Worm (Caenorhabditis elegans): ENCODE data around the gene coh-4.
A peak's percentile ranks its signal among the peaks of the same experiment; 100 is the strongest.
"Not testable (repeated sequence)": the region's sequence is repeated elsewhere in the genome, so short reads cannot be mapped to it uniquely, and the experiment has no call there.

Gene coh-4

DNA sequence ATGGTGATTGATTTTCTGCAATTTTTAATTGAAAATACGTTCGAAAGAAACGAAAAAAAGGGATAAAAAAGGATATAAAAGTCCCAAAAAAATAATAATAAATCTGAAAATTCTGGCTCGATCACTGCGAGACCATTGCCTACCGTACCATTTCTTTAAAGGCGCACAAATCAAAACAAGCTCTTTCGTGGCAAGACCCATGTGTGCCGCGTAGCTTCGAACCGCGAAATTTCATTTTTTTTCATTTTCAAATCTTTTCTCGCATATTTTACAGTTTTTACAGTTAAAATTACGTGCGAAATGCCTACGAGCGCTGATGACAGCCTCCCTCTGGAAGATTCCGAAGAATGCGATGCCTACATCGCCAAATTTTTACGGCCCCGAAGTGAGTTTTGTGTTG lies at the start of gene coh-4, which contains the start of gene pid-5:
TSS of gene coh-4 (minus strand) at position 17 of the 400 bp plus-strand sequence.
TSS of gene pid-5 (plus strand) at position 259 of the 400 bp plus-strand sequence.
- TF ChIP-seq Y48G9A.11 (GFP tag; IDR thresholded peaks at IDR 0.05), result peak; percentile 55; the same call in 1 of the 2 replicates
- 0 out of 2 replicates have a peak, but pooled peaks have one; percentile 15 for TF ChIP-seq mdt-29 (GFP tag; IDR thresholded peaks at IDR 0.05)
- TF ChIP-seq F49E8.2 (tag; optimal IDR thresholded peaks at IDR 0.05; ENCODE audit: borderline replicate concordance), result peak; percentile 93
- peak; percentile 56; the same call in 1 of the 2 replicates for TF ChIP-seq snpc-1.2 (GFP tag; IDR thresholded peaks at IDR 0.05)
- no peak for TF ChIP-seq spr-1 (tag; optimal IDR thresholded peaks at IDR 0.05)
- peak; percentile 81 for TF ChIP-seq lin-38 (GFP tag; IDR thresholded peaks at IDR 0.05)
- no peak for TF ChIP-seq unc-39 (tag; optimal IDR thresholded peaks at IDR 0.05)
- TF ChIP-seq unc-130 (GFP tag; optimal IDR thresholded peaks at IDR 0.05), result peak; percentile 90

DNA sequence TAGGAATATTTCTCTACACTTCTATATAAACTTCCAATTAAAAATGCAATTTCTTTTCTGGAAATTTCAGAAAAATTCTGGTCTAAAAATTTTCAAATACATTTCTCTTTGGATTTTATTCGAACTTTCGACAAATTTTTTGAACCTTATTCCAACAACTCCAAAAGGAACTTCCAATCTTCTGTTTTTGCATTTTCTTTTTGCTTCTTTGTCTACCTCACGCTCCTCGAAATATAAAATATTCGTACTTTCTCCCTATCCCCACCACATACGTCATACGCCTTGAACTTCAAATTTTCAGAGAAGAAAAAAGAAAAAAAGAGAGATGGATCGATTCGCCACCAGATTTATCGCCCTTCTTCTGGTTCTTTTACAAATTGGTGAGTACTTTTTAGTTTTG lies 43.9 kb upstream of the coh-4 start, which contains the start of gene nlp-9:
TSS of gene nlp-9 (plus strand) at position 301 of the 400 bp plus-strand sequence.
- TF ChIP-seq tra-1 (GFP tag; IDR thresholded peaks at IDR 0.05), result no peak
- no peak for TF ChIP-seq nhr-28 (tag; optimal IDR thresholded peaks at IDR 0.05)
- peak; percentile 13 for TF ChIP-seq aha-1 (tag)
- TF ChIP-seq pqm-1 (tag; optimal IDR thresholded peaks at IDR 0.05), result no peak
- no peak for TF ChIP-seq lin-15B (tag; optimal IDR thresholded peaks at IDR 0.05)
- no peak for TF ChIP-seq ceh-82 (tag; optimal IDR thresholded peaks at IDR 0.05)
- TF ChIP-seq egl-27 (tag; optimal IDR thresholded peaks at IDR 0.05), result no peak

DNA sequence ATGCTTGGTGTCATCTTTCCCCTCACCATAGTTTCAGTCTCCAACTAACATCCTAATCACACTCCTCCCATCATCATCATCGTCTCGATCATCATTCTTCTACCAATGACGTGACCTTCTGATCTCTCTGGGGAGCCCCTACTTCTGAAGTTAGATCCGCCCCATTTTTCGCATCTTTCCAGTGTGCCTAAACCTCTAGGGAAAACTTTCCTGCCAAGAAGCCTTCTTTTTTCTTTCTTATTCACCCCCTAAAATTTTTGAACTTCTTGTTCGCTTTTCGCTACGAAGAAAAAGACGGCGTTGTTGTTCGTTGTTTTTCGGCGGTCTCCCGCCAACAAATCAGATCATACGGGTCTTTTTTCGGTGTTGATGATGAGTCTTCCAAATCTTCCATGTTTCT lies 42.8 kb upstream of the coh-4 start:
- no peak for TF ChIP-seq ceh-44 (GFP tag; IDR thresholded peaks at IDR 0.05)
- TF ChIP-seq aha-1 (tag), result peak; percentile 92
- TF ChIP-seq vab-7 (GFP tag; IDR thresholded peaks at IDR 0.05), result peak; percentile 38; the same call in 1 of the 2 replicates
- TF ChIP-seq lsy-2 (tag; optimal IDR thresholded peaks at IDR 0.05), result peak in 1 of 2 experiments; percentile 7
- 0 out of 2 replicates have a peak, but pooled peaks have one; percentile 22 for TF ChIP-seq ceh-20 (GFP tag; IDR thresholded peaks at IDR 0.05)

DNA sequence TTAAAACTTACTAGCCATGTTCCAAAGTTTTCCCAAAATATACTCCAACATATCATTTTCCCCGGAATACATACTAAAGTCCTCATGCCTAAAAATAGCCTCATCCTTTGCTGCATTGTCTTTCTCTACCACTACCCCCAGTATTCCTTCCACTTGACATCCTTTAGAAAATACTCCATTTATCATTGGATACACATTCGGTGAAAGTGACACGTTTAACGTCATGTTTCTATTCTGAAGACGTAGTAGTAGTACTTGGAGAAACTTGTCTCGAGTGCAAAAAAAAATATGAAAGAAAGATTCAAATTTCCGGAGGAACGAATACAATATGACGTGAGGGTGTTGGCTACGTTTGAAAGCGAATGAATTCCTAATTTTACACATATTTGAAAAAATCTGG lies 41.5 kb upstream of the coh-4 start:
- TF ChIP-seq unc-62 (GFP tag; optimal IDR thresholded peaks at IDR 0.05 in 1 of 2) (peak in 1 of 2 experiments; percentile 90), unc-62 (tag; optimal IDR thresholded peaks at IDR 0.05) (no peak), daf-19 (GFP tag; conservative IDR thresholded peaks at IDR 0.05) (no peak)

DNA sequence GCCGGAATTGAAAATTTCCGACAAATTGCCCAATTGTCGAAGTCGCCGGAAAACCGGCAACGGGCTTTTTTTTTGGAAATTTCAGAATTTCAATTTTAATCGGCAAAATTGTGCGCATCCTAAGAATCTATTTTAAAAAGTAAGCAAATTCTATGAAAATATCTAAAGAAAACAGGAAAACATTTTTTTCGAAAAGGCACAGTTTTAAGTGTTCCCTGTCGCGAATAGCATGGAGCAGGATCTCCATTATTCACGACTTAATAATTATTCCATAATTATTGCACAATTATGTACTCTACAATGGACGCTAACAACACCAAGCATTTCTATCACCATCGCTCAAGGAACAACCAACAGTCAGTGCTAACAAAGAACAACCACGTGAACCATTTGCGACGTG lies 40.4 kb upstream of the coh-4 start, which contains the start of gene H43I07.4:
TSS of gene H43I07.4 (plus strand) at position 301 of the 400 bp plus-strand sequence.
- TF ChIP-seq egl-43, dmd-8, lin-38 (GFP tag; IDR thresholded peaks at IDR 0.05): not testable (repeated sequence)

DNA sequence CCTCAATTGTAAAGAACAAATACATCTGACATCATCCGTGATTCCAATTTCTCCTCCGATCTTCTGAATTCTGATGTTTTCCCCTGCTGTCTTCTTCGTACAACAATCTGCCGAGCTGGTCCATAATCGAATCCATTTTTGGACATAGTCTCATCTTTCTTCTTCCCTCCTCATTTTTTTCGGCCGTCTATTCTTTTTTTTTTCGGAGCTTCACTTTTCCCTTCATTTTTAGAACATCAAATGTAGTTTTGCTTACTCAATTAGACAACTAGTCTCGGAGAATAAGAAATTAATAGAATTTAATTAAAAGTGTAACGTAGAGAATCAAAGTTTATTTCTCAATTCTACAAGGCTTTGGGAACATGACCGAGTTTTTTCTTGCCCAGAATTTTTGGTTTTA lies 36.1 kb upstream of the coh-4 start:
- TF ChIP-seq ctbp-1 (GFP tag; IDR thresholded peaks at IDR 0.05) (0 out of 2 replicates have a peak, but pooled peaks have one; percentile 25), aha-1 (tag) (peak; percentile 20), zip-2 (tag; optimal IDR thresholded peaks at IDR 0.05) (no peak), ces-1 (GFP tag; optimal IDR thresholded peaks at IDR 0.05) (peak; percentile 31), hlh-11 (tag; optimal IDR thresholded peaks at IDR 0.05) (no peak), fkh-10 (GFP tag; optimal IDR thresholded peaks at IDR 0.05) (peak; percentile 91)

DNA sequence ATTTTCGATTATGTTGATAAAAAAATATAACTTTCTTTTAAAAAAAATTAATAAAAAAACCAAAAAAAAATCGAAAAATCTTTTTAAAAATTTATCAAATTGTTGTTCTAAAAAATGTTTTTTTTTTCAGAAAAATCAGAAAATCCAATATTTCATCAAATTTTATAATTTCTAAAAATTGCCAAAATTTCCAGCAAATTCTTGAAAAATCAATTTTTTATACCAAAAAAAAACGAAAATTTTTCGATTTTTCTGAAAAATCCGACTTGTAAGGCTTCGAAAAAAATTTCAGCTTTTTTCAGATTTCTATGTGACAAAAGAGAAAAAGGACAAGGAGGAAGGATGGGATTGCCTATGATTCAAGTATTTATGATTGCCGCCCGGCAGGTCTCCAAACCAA lies 29.0 kb upstream of the coh-4 start, which contains the start of gene H43I07.1:
TSS of gene H43I07.1 (plus strand) at position 301 of the 400 bp plus-strand sequence.
- TF ChIP-seq zag-1 (tag; optimal IDR thresholded peaks at IDR 0.05) (no peak), dmd-8 (GFP tag; IDR thresholded peaks at IDR 0.05) (no peak), daf-19 (GFP tag; conservative IDR thresholded peaks at IDR 0.05) (no peak), ces-1 (GFP tag; optimal IDR thresholded peaks at IDR 0.05) (no peak), nhr-10 (tag; optimal IDR thresholded peaks at IDR 0.05) (no peak), ztf-11 (tag; optimal IDR thresholded peaks at IDR 0.05) (no peak), Y75B8A.6 (GFP tag; IDR thresholded peaks at IDR 0.05) (no peak), duxl-1 (tag; optimal IDR thresholded peaks at IDR 0.05; ENCODE audit: poor library complexity) (no peak), zip-2 (tag; optimal IDR thresholded peaks at IDR 0.05) (no peak)

All from whole organism, L4 larva.